Worm (Caenorhabditis elegans) whole organism, early embryonic: Measurements from ENCODE around the gene T03F6.6.

ENCODE experiments used
- B0310.2 ChIP-seq: sonication (generic microtip); optimal IDR thresholded peaks from 2 replicates; lab custom pipeline; 2016; ENCODE audit warnings: mild to moderate bottlenecking, missing genetic modification characterization, missing compliant biosample characterization
- F13C5.2 ChIP-seq: sonication (generic microtip); optimal IDR thresholded peaks from 2 replicates; lab custom pipeline; 2017; ENCODE audit warnings: mild to moderate bottlenecking, missing genetic modification characterization, inconsistent platforms, missing compliant biosample characterization
- ama-1 ChIP-seq: fragments of 150-350 bp; optimal IDR thresholded peaks from 2 replicates; lab custom pipeline; 2014
- ceh-13 ChIP-seq: fragments of 200-800 bp; sonication (Bioruptor generic); optimal IDR thresholded peaks from 2 replicates; lab custom pipeline; 2018; ENCODE audit warnings: mild to moderate bottlenecking, missing genetic modification characterization, missing compliant biosample characterization
- hmg-4 ChIP-seq: fragments of 200-800 bp; sonication (Bioruptor generic); optimal IDR thresholded peaks from 2 replicates; lab custom pipeline; 2018; ENCODE audit warnings: mild to moderate bottlenecking, missing genetic modification characterization, missing compliant biosample characterization
- pes-1 ChIP-seq: fragments of 200-800 bp; sonication (Bioruptor generic); IDR thresholded peaks from 2 replicates; pipeline ENCODE4 v1.3.6; 2022; ENCODE audit warnings: missing genetic modification reagents, missing genetic modification characterization, missing compliant biosample characterization
- sea-1 ChIP-seq: fragments of 200-800 bp; sonication (Bioruptor generic); conservative IDR thresholded peaks from 2 replicates; pipeline ENCODE4 v1.3.6; 2022; ENCODE audit warnings: missing genetic modification characterization, missing compliant biosample characterization
- tbx-11 ChIP-seq: fragments of 200-800 bp; sonication (Bioruptor generic); IDR thresholded peaks from 2 replicates; pipeline ENCODE4 v1.3.6; 2022; ENCODE audit warnings: missing genetic modification characterization, missing compliant biosample characterization

- TF ChIP-seq ceh-13 (GFP tag; lab: Kevin White, UChicago): no peak
- no peak for TF ChIP-seq pes-1 (GFP tag; lab: Robert Waterston, UW)
- no peak for TF ChIP-seq hmg-4
- no peak for TF ChIP-seq ama-1 (lab: Kevin White, UChicago)
- TF ChIP-seq B0310.2 (tag; lab: Kevin White, UChicago): no peak
- TF ChIP-seq F13C5.2 (tag; lab: Kevin White, UChicago): no peak
- no peak for TF ChIP-seq sea-1 (GFP tag; lab: Robert Waterston, UW)
- TF ChIP-seq tbx-11 (GFP tag; lab: Robert Waterston, UW): no peak
Observed at ce11 chrIII:13376304-13376760, 3.8 kb downstream of the T03F6.6 start, which contains the start of gene lis-1.
